Worm (Caenorhabditis elegans) whole organism, mixed stage, embryonic: Measurements from ENCODE around the gene tag-151.
A peak's percentile ranks its signal among the peaks of the same experiment; 100 is the strongest.

ENCODE experiments used
- M03D4.4 ChIP-seq: sonication (generic microtip); optimal IDR thresholded peaks from 2 replicates; lab custom pipeline; 2017; ENCODE audit warnings: mild to moderate bottlenecking, missing genetic modification characterization, missing compliant biosample characterization
- bed-3 ChIP-seq: fragments of 200-800 bp; sonication (Bioruptor generic); optimal IDR thresholded peaks from 3 replicates; lab custom pipeline; 2018; ENCODE audit warnings: mild to moderate bottlenecking, missing genetic modification characterization, moderate library complexity, missing compliant biosample characterization
- blmp-1 ChIP-seq: fragments of 150-350 bp; optimal IDR thresholded peaks from 2 replicates; lab custom pipeline; 2014; ENCODE audit warnings: missing biosample characterization, missing genetic modification characterization
- ceh-39 ChIP-seq: fragments of 150-350 bp; optimal IDR thresholded peaks from 2 replicates; lab custom pipeline; 2014; ENCODE audit warnings: missing biosample characterization, missing genetic modification characterization
- ceh-43 ChIP-seq: fragments of 200-800 bp; sonication (Bioruptor generic); optimal IDR thresholded peaks from 2 replicates; lab custom pipeline; 2018; ENCODE audit warnings: mild to moderate bottlenecking, missing genetic modification characterization, moderate library complexity, missing compliant biosample characterization
- ceh-83 ChIP-seq: fragments of 200-800 bp; sonication (Bioruptor generic); optimal IDR thresholded peaks from 2 replicates; lab custom pipeline; 2018; ENCODE audit warnings: mild to moderate bottlenecking, missing genetic modification characterization, missing compliant biosample characterization
- ces-1 ChIP-seq: fragments of 150-350 bp; optimal IDR thresholded peaks from 2 replicates; lab custom pipeline; 2014; ENCODE audit warnings: missing biosample characterization, missing genetic modification reagents, missing genetic modification characterization
- cnd-1 ChIP-seq: fragments of 200-800 bp; sonication (Bioruptor generic); optimal IDR thresholded peaks from 2 replicates; lab custom pipeline; 2018; ENCODE audit warnings: mild to moderate bottlenecking, missing genetic modification characterization, missing compliant biosample characterization
- drap-1 ChIP-seq: fragments of 200-800 bp; sonication (Bioruptor generic); optimal IDR thresholded peaks from 3 replicates; lab custom pipeline; 2018; ENCODE audit warnings: mild to moderate bottlenecking, missing genetic modification characterization, missing compliant biosample characterization
- elt-1 ChIP-seq: sonication (generic microtip); optimal IDR thresholded peaks from 2 replicates; lab custom pipeline; 2017; ENCODE audit warnings: missing genetic modification characterization, mild to moderate bottlenecking, missing compliant biosample characterization, antibody characterized with exemption, moderate library complexity, borderline replicate concordance; ENCODE audit not compliant: insufficient read depth
- elt-3 ChIP-seq: fragments of 150-350 bp; optimal IDR thresholded peaks from 2 replicates; lab custom pipeline; 2014; ENCODE audit warnings: missing biosample characterization, missing genetic modification characterization
- flh-1 ChIP-seq: fragments of 200-800 bp; sonication (Bioruptor generic); optimal IDR thresholded peaks from 2 replicates; lab custom pipeline; 2018; ENCODE audit warnings: mild to moderate bottlenecking, missing genetic modification characterization, moderate library complexity, missing compliant biosample characterization
- ham-2 ChIP-seq: fragments of 200-800 bp; sonication (Bioruptor generic); optimal IDR thresholded peaks from 2 replicates; lab custom pipeline; 2018; ENCODE audit warnings: mild to moderate bottlenecking, missing genetic modification characterization, missing compliant biosample characterization
- hlh-1 ChIP-seq: fragments of 150-350 bp; optimal IDR thresholded peaks from 2 replicates; lab custom pipeline; 2014; ENCODE audit warnings: missing biosample characterization, missing genetic modification reagents, missing genetic modification characterization
- lin-13 ChIP-seq: fragments of 150-350 bp; optimal IDR thresholded peaks from 2 replicates; lab custom pipeline; 2014; ENCODE audit warnings: missing biosample characterization, missing genetic modification characterization
- lin-32 ChIP-seq: fragments of 200-800 bp; sonication (Bioruptor generic); optimal IDR thresholded peaks from 2 replicates; lab custom pipeline; 2018; ENCODE audit warnings: mild to moderate bottlenecking, missing genetic modification characterization, missing compliant biosample characterization
- lsy-2 ChIP-seq: fragments of 150-350 bp; optimal IDR thresholded peaks from 2 replicates; lab custom pipeline; 2014; ENCODE audit warnings: missing biosample characterization, missing genetic modification characterization
- mab-5 ChIP-seq: fragments of 150-350 bp; optimal IDR thresholded peaks from 2 replicates; lab custom pipeline; 2014; ENCODE audit warnings: missing biosample characterization, missing genetic modification characterization
- mep-1 ChIP-seq: fragments of 150-350 bp; optimal IDR thresholded peaks from 2 replicates; lab custom pipeline; 2017; ENCODE audit warnings: missing biosample characterization, missing genetic modification reagents, missing genetic modification characterization, inconsistent platforms
- mls-2 ChIP-seq: sonication (generic microtip); optimal IDR thresholded peaks from 2 replicates; lab custom pipeline; 2016; ENCODE audit warnings: mild to moderate bottlenecking, missing genetic modification characterization, moderate library complexity, missing compliant biosample characterization
- nhr-12 ChIP-seq: fragments of 150-350 bp; optimal IDR thresholded peaks from 2 replicates; lab custom pipeline; 2014; ENCODE audit warnings: missing biosample characterization, missing genetic modification characterization
- nhr-2 ChIP-seq: fragments of 150-350 bp; optimal IDR thresholded peaks from 2 replicates; lab custom pipeline; 2014; ENCODE audit warnings: missing biosample characterization, missing genetic modification characterization
- nhr-237 ChIP-seq: fragments of 150-350 bp; optimal IDR thresholded peaks from 2 replicates; lab custom pipeline; 2014; ENCODE audit warnings: missing biosample characterization, missing genetic modification characterization
- nhr-28 ChIP-seq: fragments of 150-350 bp; optimal IDR thresholded peaks from 2 replicates; lab custom pipeline; 2014; ENCODE audit warnings: missing biosample characterization, missing genetic modification characterization
- nhr-76 ChIP-seq: sonication (generic microtip); optimal IDR thresholded peaks from 2 replicates; lab custom pipeline; 2017; ENCODE audit warnings: missing biosample characterization, missing genetic modification characterization
- pha-4 ChIP-seq: fragments of 150-350 bp; optimal IDR thresholded peaks from 2 replicates; lab custom pipeline; 2018; ENCODE audit warnings: missing biosample characterization, missing genetic modification reagents, missing genetic modification characterization
- sem-2 ChIP-seq: fragments of 200-800 bp; sonication (Bioruptor generic); optimal IDR thresholded peaks from 2 replicates; lab custom pipeline; 2018; ENCODE audit warnings: mild to moderate bottlenecking, missing genetic modification characterization, missing compliant biosample characterization
- sptf-1 ChIP-seq: sonication (generic microtip); optimal IDR thresholded peaks from 2 replicates; lab custom pipeline; 2017; ENCODE audit warnings: mild to moderate bottlenecking, missing genetic modification characterization, moderate library complexity, missing compliant biosample characterization
- tbx-8 ChIP-seq: fragments of 200-800 bp; sonication (Bioruptor generic); optimal IDR thresholded peaks from 2 replicates; lab custom pipeline; 2018; ENCODE audit warnings: mild to moderate bottlenecking, missing genetic modification characterization, moderate library complexity, missing compliant biosample characterization
- unc-120 ChIP-seq: sonication (generic microtip); optimal IDR thresholded peaks from 2 replicates; lab custom pipeline; 2017; ENCODE audit warnings: missing genetic modification characterization, missing compliant biosample characterization; ENCODE audit not compliant: poor library complexity, severe bottlenecking
- unc-39 ChIP-seq: fragments of 150-350 bp; optimal IDR thresholded peaks from 2 replicates; lab custom pipeline; 2014; ENCODE audit warnings: missing biosample characterization, missing genetic modification characterization
- unc-62 ChIP-seq: fragments of 150-350 bp; optimal IDR thresholded peaks from 2 replicates; lab custom pipeline; 2014; ENCODE audit warnings: missing biosample characterization, missing genetic modification reagents, missing genetic modification characterization
- zip-8 ChIP-seq: fragments of 150-350 bp; optimal IDR thresholded peaks from 2 replicates; lab custom pipeline; 2014; ENCODE audit warnings: missing biosample characterization, missing genetic modification characterization
- ztf-11 ChIP-seq: fragments of 150-350 bp; optimal IDR thresholded peaks from 2 replicates; lab custom pipeline; 2014; ENCODE audit warnings: missing biosample characterization, missing genetic modification characterization

Gene tag-151

ce11 chrII:4710813-4711212, 736 bp downstream of the tag-151 start:
- TF ChIP-seq nhr-12 (tag; lab: Kevin White, UChicago) (no peak), pha-4 (tag; lab: Kevin White, UChicago) (no peak), lin-32 (GFP tag; lab: Kevin White, UChicago) (no peak), zip-8 (no peak), M03D4.4 (no peak), unc-120 (no peak), drap-1 (GFP tag; lab: Kevin White, UChicago) (no peak), ceh-83 (GFP tag; lab: Kevin White, UChicago) (no peak), cnd-1 (tag; lab: Kevin White, UChicago) (no peak)

- TF ChIP-seq drap-1 (GFP tag; lab: Kevin White, UChicago) (no peak), nhr-28 (tag; lab: Kevin White, UChicago) (no peak), hlh-1 (tag; lab: Kevin White, UChicago) (no peak), ceh-39 (tag; lab: Kevin White, UChicago) (no peak), lin-13 (tag; lab: Kevin White, UChicago) (no peak), blmp-1 (tag; lab: Kevin White, UChicago) (no peak), cnd-1 (tag; lab: Kevin White, UChicago) (no peak), sptf-1 (no peak)
Measured at ce11 chrII:4715676-4716075, 5.6 kb downstream of the tag-151 start, which contains the start of gene F41C3.8. Gene F41C3.8, plus strand, starts transcription at chrII:4716046.

ce11 chrII:4726120-4726519, 16.0 kb downstream of the tag-151 start, which contains the start of gene F10G7.10:
Gene F10G7.10, minus strand, starts transcription at chrII:4726264.
- no peak for TF ChIP-seq mab-5
- TF ChIP-seq hlh-1 (tag; lab: Kevin White, UChicago): peak; percentile 12
- TF ChIP-seq, all 35 proteins: peak for 1

- TF ChIP-seq nhr-237 (tag; lab: Kevin White, UChicago) (no peak), sem-2 (GFP tag; lab: Kevin White, UChicago) (no peak), bed-3 (GFP tag; lab: Kevin White, UChicago) (no peak), sptf-1 (no peak), nhr-12 (tag; lab: Kevin White, UChicago) (no peak)
Measured at ce11 chrII:4726750-4727384, 16.8 kb downstream of the tag-151 start.

- TF ChIP-seq tbx-8 (GFP tag; lab: Kevin White, UChicago) (no peak), elt-1 (tag; lab: Kevin White, UChicago) (no peak), cnd-1 (tag; lab: Kevin White, UChicago) (no peak), elt-3 (tag; lab: Kevin White, UChicago) (no peak), ceh-43 (GFP tag; lab: Kevin White, UChicago) (no peak), nhr-237 (tag; lab: Kevin White, UChicago) (no peak), lin-32 (GFP tag; lab: Kevin White, UChicago) (no peak), hlh-1 (tag; lab: Kevin White, UChicago) (no peak), sem-2 (GFP tag; lab: Kevin White, UChicago) (no peak), ces-1 (GFP tag; lab: Kevin White, UChicago) (no peak), blmp-1 (tag; lab: Kevin White, UChicago) (no peak), mep-1 (tag; lab: Kevin White, UChicago) (no peak), pha-4 (tag; lab: Kevin White, UChicago) (no peak), nhr-2 (tag; lab: Kevin White, UChicago) (no peak), zip-8 (no peak), nhr-12 (tag; lab: Kevin White, UChicago) (no peak), ceh-83 (GFP tag; lab: Kevin White, UChicago) (no peak), mls-2 (no peak)
Measured at ce11 chrII:4727769-4728168, 17.7 kb downstream of the tag-151 start, which contains the start of gene ttr-41. Gene ttr-41, minus strand, starts transcription at chrII:4727869.

ce11 chrII:4728687-4729086, 18.6 kb downstream of the tag-151 start:
- TF ChIP-seq ztf-11: no peak
- TF ChIP-seq nhr-2 (tag; lab: Kevin White, UChicago): no peak
- no peak for TF ChIP-seq unc-62
- no peak for TF ChIP-seq nhr-76 (tag; lab: Kevin White, UChicago)
- no peak for TF ChIP-seq blmp-1 (tag; lab: Kevin White, UChicago)
- TF ChIP-seq flh-1 (GFP tag; lab: Kevin White, UChicago): no peak
- TF ChIP-seq ham-2 (GFP tag; lab: Kevin White, UChicago): no peak
- TF ChIP-seq cnd-1 (tag; lab: Kevin White, UChicago): no peak
- no peak for TF ChIP-seq hlh-1 (tag; lab: Kevin White, UChicago)
- TF ChIP-seq lsy-2: no peak
- TF ChIP-seq ceh-43 (GFP tag; lab: Kevin White, UChicago): no peak
- TF ChIP-seq unc-39 (tag; lab: Kevin White, UChicago): no peak
- TF ChIP-seq tbx-8 (GFP tag; lab: Kevin White, UChicago): no peak
- no peak for TF ChIP-seq elt-1 (tag; lab: Kevin White, UChicago)
- TF ChIP-seq, all 35 proteins: peak for 0
